Worm (Caenorhabditis elegans) whole organism, young adult: ENCODE results near the gene rnf-113.

ENCODE experiments used
- B0019.2 ChIP-seq: fragments of 200-800 bp; sonication (Bioruptor generic); conservative IDR thresholded peaks from 2 replicates; pipeline ENCODE4 v1.3.6; 2022; ENCODE audit warnings: missing genetic modification reagents, missing genetic modification characterization, missing compliant biosample characterization
- B0035.1 ChIP-seq: sonication (generic microtip); optimal IDR thresholded peaks from 2 replicates; lab custom pipeline; 2016; ENCODE audit warnings: missing genetic modification characterization, mild to moderate bottlenecking, missing compliant biosample characterization, missing genotype, missing genetic modification reagents
- C17E4.6 ChIP-seq: fragments of 200-800 bp; sonication (Bioruptor generic); IDR thresholded peaks from 2 replicates; pipeline ENCODE4 v1.3.6; 2022; ENCODE audit warnings: missing genetic modification reagents, missing genetic modification characterization, missing compliant biosample characterization
- D2030.7 ChIP-seq: fragments of 200-800 bp; sonication (Bioruptor generic); IDR thresholded peaks from 2 replicates; pipeline ENCODE4 v1.3.6; 2022; ENCODE audit warnings: missing genetic modification reagents, missing genetic modification characterization, missing compliant biosample characterization
- F23B12.7 ChIP-seq: sonication (generic microtip); optimal IDR thresholded peaks from 2 replicates; lab custom pipeline; 2017; ENCODE audit warnings: missing genetic modification characterization, mild to moderate bottlenecking, missing compliant biosample characterization, antibody characterized with exemption, moderate library complexity; ENCODE audit not compliant: insufficient read depth
- F33H1.4 ChIP-seq: fragments of 200-800 bp; sonication (Bioruptor generic); IDR thresholded peaks from 2 replicates; pipeline ENCODE4 v1.3.6; 2022; ENCODE audit warnings: missing genetic modification reagents, missing genetic modification characterization, missing compliant biosample characterization
- F52B5.7 ChIP-seq: sonication (generic microtip); optimal IDR thresholded peaks from 2 replicates; lab custom pipeline; 2016; ENCODE audit warnings: mild to moderate bottlenecking, missing genetic modification characterization, missing compliant biosample characterization
- F55B11.4 ChIP-seq: sonication (generic microtip); optimal IDR thresholded peaks from 2 replicates; lab custom pipeline; 2016; ENCODE audit warnings: missing compliant biosample characterization, missing genetic modification characterization, borderline replicate concordance; ENCODE audit not compliant: insufficient read depth
- F57C9.4 ChIP-seq: sonication (generic microtip); optimal IDR thresholded peaks from 2 replicates; lab custom pipeline; 2017; ENCODE audit warnings: mild to moderate bottlenecking, missing genetic modification characterization, missing compliant biosample characterization
- K11D2.4 ChIP-seq: fragments of 200-800 bp; sonication (Bioruptor generic); IDR thresholded peaks from 2 replicates; pipeline ENCODE4 v1.3.6; 2022; ENCODE audit warnings: missing genetic modification reagents, missing genetic modification characterization, missing compliant biosample characterization
- T07F8.4 ChIP-seq: sonication (generic microtip); optimal IDR thresholded peaks from 2 replicates; lab custom pipeline; 2016; ENCODE audit warnings: mild to moderate bottlenecking, missing genetic modification characterization, moderate library complexity, missing compliant biosample characterization
- T26A5.8 ChIP-seq: sonication (generic microtip); optimal IDR thresholded peaks from 2 replicates; lab custom pipeline; 2016; ENCODE audit warnings: missing genetic modification characterization, missing compliant biosample characterization
- ZK185.1 ChIP-seq: sonication (generic microtip); optimal IDR thresholded peaks from 2 replicates; lab custom pipeline; 2016; ENCODE audit warnings: mild to moderate bottlenecking, missing genetic modification characterization, missing compliant biosample characterization; ENCODE audit not compliant: poor library complexity, severe bottlenecking
- ama-1 ChIP-seq, 3 experiments: fragments of 150-350 bp in 1 of 3; sonication (generic microtip) in 2 of 3; optimal IDR thresholded peaks; 2 replicates each; lab custom pipeline; 2014 to 2018; ENCODE audit warnings: missing biosample characterization in 2 of 3, missing genetic modification characterization in 2 of 3, missing genetic modification reagents in 2 of 3
- aptf-2 ChIP-seq: fragments of 200-800 bp; sonication (Bioruptor generic); conservative IDR thresholded peaks from 2 replicates; pipeline ENCODE4 v1.3.6; 2022; ENCODE audit warnings: missing genetic modification reagents, missing genetic modification characterization, missing compliant biosample characterization
- aptf-3 ChIP-seq: fragments of 200-800 bp; sonication (Bioruptor generic); IDR thresholded peaks from 2 replicates; pipeline ENCODE4 v1.3.6; 2022; ENCODE audit warnings: missing genetic modification characterization, missing compliant biosample characterization
- bed-1 ChIP-seq: fragments of 200-800 bp; sonication (Bioruptor generic); IDR thresholded peaks from 2 replicates; pipeline ENCODE4 v1.3.6; 2022; ENCODE audit warnings: missing genetic modification reagents, missing genetic modification characterization, missing compliant biosample characterization
- ceh-40 ChIP-seq: fragments of 200-800 bp; sonication (Bioruptor generic); IDR thresholded peaks from 2 replicates; pipeline ENCODE4 v1.3.6; 2022; ENCODE audit warnings: missing genetic modification characterization, missing compliant biosample characterization
- ceh-58 ChIP-seq: fragments of 200-800 bp; sonication (Bioruptor generic); IDR thresholded peaks from 2 replicates; pipeline ENCODE4 v1.3.6; 2022; ENCODE audit warnings: missing genetic modification characterization, missing compliant biosample characterization
- chd-7 ChIP-seq: sonication (generic microtip); optimal IDR thresholded peaks from 2 replicates; lab custom pipeline; 2016; ENCODE audit warnings: mild to moderate bottlenecking, missing genetic modification characterization, moderate library complexity, missing compliant biosample characterization
- dpff-1 ChIP-seq: sonication (generic microtip); optimal IDR thresholded peaks from 2 replicates; lab custom pipeline; 2017; ENCODE audit warnings: mild to moderate bottlenecking, missing genetic modification characterization, missing compliant biosample characterization
- dpl-1 ChIP-seq: fragments of 150-350 bp; optimal IDR thresholded peaks from 2 replicates; lab custom pipeline; 2014; ENCODE audit warnings: missing biosample characterization, missing genetic modification reagents, missing genetic modification characterization
- fkh-3 ChIP-seq: sonication (generic microtip); optimal IDR thresholded peaks from 2 replicates; lab custom pipeline; 2016; ENCODE audit warnings: mild to moderate bottlenecking, missing genetic modification characterization, missing compliant biosample characterization
- him-1 ChIP-seq: sonication (generic microtip); optimal IDR thresholded peaks from 2 replicates; lab custom pipeline; 2016; ENCODE audit warnings: missing genotype, missing genetic modification reagents, missing genetic modification characterization, missing compliant biosample characterization
- hlh-12 ChIP-seq: sonication (generic microtip); optimal IDR thresholded peaks from 2 replicates; lab custom pipeline; 2016; ENCODE audit warnings: missing genetic modification characterization, missing compliant biosample characterization
- hlh-26 ChIP-seq: fragments of 200-800 bp; sonication (Bioruptor generic); conservative IDR thresholded peaks from 2 replicates; pipeline ENCODE4 v1.3.6; 2022; ENCODE audit warnings: missing genetic modification reagents, missing genetic modification characterization, missing compliant biosample characterization
- hrde-1 ChIP-seq: sonication (generic microtip); optimal IDR thresholded peaks from 2 replicates; lab custom pipeline; 2016; ENCODE audit warnings: missing genetic modification characterization, mild to moderate bottlenecking, missing compliant biosample characterization, moderate library complexity, missing genotype, missing genetic modification reagents, borderline replicate concordance
- lin-26 ChIP-seq: fragments of 200-800 bp; sonication (Bioruptor generic); IDR thresholded peaks from 2 replicates; pipeline ENCODE4 v1.3.6; 2022; ENCODE audit warnings: missing genetic modification reagents, missing genetic modification characterization, missing compliant biosample characterization
- lin-35 ChIP-seq, 3 experiments: fragments of 150-350 bp in 2 of 3; sonication (generic microtip) in 1 of 3; optimal IDR thresholded peaks; 2 replicates each; lab custom pipeline; 2014 to 2018; ENCODE audit warnings: missing biosample characterization in 3 of 3, missing genetic modification characterization in 3 of 3, missing genetic modification reagents in 3 of 3
- lir-1 ChIP-seq: fragments of 200-800 bp; sonication (Bioruptor generic); conservative IDR thresholded peaks from 2 replicates; pipeline ENCODE4 v1.3.6; 2022; ENCODE audit warnings: missing genetic modification reagents, missing genetic modification characterization, missing compliant biosample characterization
- madf-6 ChIP-seq: fragments of 200-800 bp; sonication (Bioruptor generic); IDR thresholded peaks from 2 replicates; pipeline ENCODE4 v1.3.6; 2022; ENCODE audit warnings: missing genetic modification reagents, missing genetic modification characterization, missing compliant biosample characterization
- madf-8 ChIP-seq: fragments of 200-800 bp; sonication (Bioruptor generic); conservative IDR thresholded peaks from 2 replicates; pipeline ENCODE4 v1.3.6; 2022; ENCODE audit warnings: missing genetic modification reagents, missing genetic modification characterization, missing compliant biosample characterization
- nfyb-1 ChIP-seq: fragments of 200-800 bp; sonication (Bioruptor generic); IDR thresholded peaks from 2 replicates; pipeline ENCODE4 v1.3.6; 2022; ENCODE audit warnings: missing genetic modification reagents, missing genetic modification characterization, missing compliant biosample characterization
- nhr-179 ChIP-seq: sonication (generic microtip); optimal IDR thresholded peaks from 2 replicates; lab custom pipeline; 2016; ENCODE audit warnings: mild to moderate bottlenecking, missing genetic modification characterization, missing compliant biosample characterization
- nhr-27 ChIP-seq: fragments of 200-800 bp; sonication (Bioruptor generic); optimal IDR thresholded peaks from 2 replicates; lab custom pipeline; 2018; ENCODE audit warnings: mild to moderate bottlenecking, missing genetic modification characterization, moderate library complexity, missing compliant biosample characterization
- pha-4 ChIP-seq: fragments of 150-350 bp; sonication (generic microtip); optimal IDR thresholded peaks from 2 replicates; lab custom pipeline; 2014; ENCODE audit warnings: missing biosample characterization, missing genetic modification reagents, missing genetic modification characterization
- rec-8 ChIP-seq, 2 experiments: sonication (generic microtip); optimal IDR thresholded peaks; 2 replicates each; lab custom pipeline; 2016; ENCODE audit warnings: mild to moderate bottlenecking in 2 of 2, missing genetic modification characterization in 2 of 2, missing genetic modification reagents in 2 of 2, missing genotype in 2 of 2, missing biosample characterization in 1 of 2, missing compliant biosample characterization in 1 of 2, moderate library complexity in 1 of 2
- snpc-1.1 ChIP-seq: sonication (generic microtip); optimal IDR thresholded peaks from 2 replicates; lab custom pipeline; 2017; ENCODE audit warnings: missing genetic modification characterization, mild to moderate bottlenecking, missing compliant biosample characterization, antibody characterized with exemption, moderate library complexity, missing genotype, missing genetic modification reagents; ENCODE audit not compliant: insufficient read depth
- snpc-4 ChIP-seq, 5 experiments: fragments of 150-350 bp in 1 of 5; sonication (generic microtip) in 4 of 5; optimal IDR thresholded peaks; 2 replicates each; lab custom pipeline; 2014 to 2018; ENCODE audit warnings: missing genetic modification characterization in 5 of 5, missing biosample characterization in 3 of 5, antibody characterized with exemption in 2 of 5, mild to moderate bottlenecking in 2 of 5, missing compliant biosample characterization in 2 of 5, missing genotype in 2 of 5, moderate library complexity in 2 of 5, missing genetic modification reagents in 1 of 5
- tbp1 ChIP-seq: fragments of 200-800 bp; sonication (Bioruptor generic); optimal IDR thresholded peaks from 2 replicates; lab custom pipeline; 2018; ENCODE audit warnings: mild to moderate bottlenecking, missing genetic modification characterization, missing compliant biosample characterization
- zim-3 ChIP-seq: sonication (generic microtip); optimal IDR thresholded peaks from 2 replicates; lab custom pipeline; 2017; ENCODE audit warnings: mild to moderate bottlenecking, missing genetic modification characterization, moderate library complexity, missing compliant biosample characterization
- ztf-22 ChIP-seq: fragments of 200-800 bp; sonication (Bioruptor generic); optimal IDR thresholded peaks from 2 replicates; lab custom pipeline; 2018; ENCODE audit warnings: mild to moderate bottlenecking, missing genetic modification characterization, moderate library complexity, missing compliant biosample characterization
- ztf-28 ChIP-seq: fragments of 200-800 bp; sonication (Bioruptor generic); IDR thresholded peaks from 2 replicates; pipeline ENCODE4 v1.3.6; 2022; ENCODE audit warnings: missing genetic modification reagents, missing genetic modification characterization, missing compliant biosample characterization
- ztf-6 ChIP-seq: fragments of 200-800 bp; sonication (Bioruptor generic); IDR thresholded peaks from 2 replicates; pipeline ENCODE4 v1.3.6; 2022; ENCODE audit warnings: missing genetic modification reagents, missing genetic modification characterization, missing compliant biosample characterization

The rnf-113 gene

DNA sequence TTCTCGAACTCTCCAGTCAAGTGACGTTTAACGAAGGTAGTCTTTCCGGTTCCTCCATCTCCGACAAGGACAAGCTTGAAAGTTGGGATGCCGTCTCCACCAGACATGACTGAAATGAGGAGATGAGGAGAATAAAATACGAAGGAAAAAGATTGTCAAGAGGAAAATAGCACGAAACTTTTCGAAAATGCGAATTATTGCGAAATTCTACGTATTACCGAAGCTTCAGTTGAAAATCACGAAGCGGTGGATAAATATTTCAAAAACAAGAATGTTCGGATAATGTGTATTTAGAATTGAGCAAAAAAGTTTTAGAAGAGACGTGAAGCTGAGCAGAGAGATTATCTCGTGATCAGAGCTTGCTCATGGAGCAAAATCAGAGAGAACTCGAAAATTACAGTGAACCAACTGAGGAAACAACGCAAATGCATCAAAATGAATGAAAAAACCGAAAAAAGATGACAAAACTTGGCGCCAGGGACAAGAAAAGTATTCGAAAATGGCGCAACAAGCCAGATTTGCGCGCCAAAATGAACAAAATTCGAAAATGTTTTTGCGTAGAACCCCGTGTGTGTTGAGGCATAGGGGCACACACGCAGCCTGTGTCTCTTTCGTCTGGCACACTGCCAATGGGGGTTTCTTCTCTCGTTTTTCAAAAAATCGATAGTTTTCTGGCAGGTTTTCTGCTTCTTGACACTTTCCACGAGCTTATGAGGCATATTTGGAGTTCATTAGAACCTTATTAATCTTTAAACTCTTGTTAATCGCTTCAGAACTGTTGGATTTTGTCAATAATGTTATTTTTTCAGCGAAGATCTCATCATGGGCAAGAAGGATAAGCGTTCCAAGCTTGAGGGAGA lies 9.6 kb downstream of the rnf-113 start, which contains the start of the genes ran-1 and dkc-1 (continued):
- no peak for TF ChIP-seq T26A5.8 (tag; lab: Kevin White, UChicago)
- TF ChIP-seq him-1 (tag; lab: Kevin White, UChicago): no peak
- TF ChIP-seq bed-1: no peak
- peak; percentile 86 for TF ChIP-seq B0019.2 (GFP tag; lab: Robert Waterston, UW)
- no peak for TF ChIP-seq hrde-1 (tag; lab: Kevin White, UChicago)
- peak; percentile 58 for TF ChIP-seq F23B12.7 (tag; lab: Kevin White, UChicago)
- 0 out of 2 replicates have a peak, but pooled peaks have one; percentile 29 for TF ChIP-seq lir-1 (GFP tag; lab: Robert Waterston, UW)
- no peak for TF ChIP-seq ztf-22 (GFP tag; lab: Kevin White, UChicago)
- TF ChIP-seq zim-3 (tag; lab: Kevin White, UChicago): no peak
- TF ChIP-seq snpc-1.1: peak; percentile 54
- peak; percentile 84 for TF ChIP-seq F33H1.4
- TF ChIP-seq B0035.1 (tag; lab: Kevin White, UChicago): no peak
- TF ChIP-seq ceh-58 (GFP tag; lab: Robert Waterston, UW): no peak
- TF ChIP-seq hlh-26 (GFP tag; lab: Robert Waterston, UW): no peak
- no peak for TF ChIP-seq lin-26 (GFP tag; lab: Robert Waterston, UW)
- TF ChIP-seq hlh-12 (tag; lab: Kevin White, UChicago): no peak
- TF ChIP-seq C17E4.6 (GFP tag; lab: Robert Waterston, UW): peak; percentile 87
- TF ChIP-seq rec-8 (tag; optimal IDR thresholded peaks at IDR 0.05; lab: Kevin White, UChicago): no peak
- no peak for TF ChIP-seq ama-1 (optimal IDR thresholded peaks at IDR 0.05; lab: Kevin White, UChicago)
- TF ChIP-seq ama-1 (GFP tag; optimal IDR thresholded peaks at IDR 0.05; lab: Kevin White, UChicago): no peak
- TF ChIP-seq D2030.7 (GFP tag; lab: Robert Waterston, UW): peak; percentile 95
- no peak for TF ChIP-seq ztf-6 (GFP tag; lab: Robert Waterston, UW)
- 0 out of 2 replicates have a peak, but pooled peaks have one; percentile 21 for TF ChIP-seq aptf-3
- peak; percentile 98 for TF ChIP-seq madf-6 (GFP tag; lab: Robert Waterston, UW)
- no peak for TF ChIP-seq nhr-27
- peak; percentile 43; the same call in 1 of the 2 replicates for TF ChIP-seq ztf-28 (GFP tag; lab: Robert Waterston, UW)
- peak in 2 of 3 experiments; percentile 74 to 79 for TF ChIP-seq lin-35 (GFP tag; optimal IDR thresholded peaks at IDR 0.05; lab: Kevin White, UChicago)
- peak; percentile 95 for TF ChIP-seq dpl-1 (GFP tag; lab: Kevin White, UChicago)
- no peak for TF ChIP-seq chd-7
- TF ChIP-seq madf-8 (GFP tag; lab: Robert Waterston, UW): peak; percentile 94
- no peak for TF ChIP-seq fkh-3
- peak; percentile 79; the same call in 1 of the 2 replicates for TF ChIP-seq nfyb-1 (GFP tag; lab: Robert Waterston, UW)
- no peak for TF ChIP-seq F57C9.4 (tag; lab: Kevin White, UChicago)

ce11 chrIII:10746406-10746807 lies 11.0 kb downstream of the rnf-113 start:
- peak; percentile 18 for TF ChIP-seq dpff-1
- TF ChIP-seq ZK185.1: no peak
- TF ChIP-seq snpc-4 (GFP tag; optimal IDR thresholded peaks at IDR 0.05; lab: Kevin White, UChicago): no peak
- TF ChIP-seq snpc-4 (tag; optimal IDR thresholded peaks at IDR 0.05; lab: Kevin White, UChicago): peak in 1 of 4 experiments; percentile 56
- no peak for TF ChIP-seq F55B11.4 (tag; lab: Kevin White, UChicago)
- peak; percentile 44 for TF ChIP-seq T07F8.4 (tag; lab: Kevin White, UChicago)
- TF ChIP-seq bed-1: no peak
- TF ChIP-seq tbp1 (GFP tag; lab: Kevin White, UChicago): peak; percentile 52
- TF ChIP-seq pha-4 (tag; lab: Kevin White, UChicago): no peak
- TF ChIP-seq nhr-179 (tag; lab: Kevin White, UChicago): no peak
- TF ChIP-seq F57C9.4 (tag; lab: Kevin White, UChicago): peak; percentile 40
- TF ChIP-seq F52B5.7: peak; percentile 73
- no peak for TF ChIP-seq aptf-2 (GFP tag; lab: Robert Waterston, UW)
- TF ChIP-seq madf-6 (GFP tag; lab: Robert Waterston, UW): peak; percentile 86
- TF ChIP-seq lin-35 (GFP tag; optimal IDR thresholded peaks at IDR 0.05; lab: Kevin White, UChicago): peak in 2 of 3 experiments; percentile 7 to 38
- no peak for TF ChIP-seq K11D2.4 (GFP tag; lab: Robert Waterston, UW)
- no peak for TF ChIP-seq B0035.1 (tag; lab: Kevin White, UChicago)
- peak; percentile 70; the same call in 1 of the 2 replicates for TF ChIP-seq ceh-40 (GFP tag; lab: Robert Waterston, UW)
